Worm (Caenorhabditis elegans) whole organism, young adult: ENCODE measurements around the gene nhr-168.

Experiments
- ama-1 ChIP-seq, 3 experiments: fragments of 150-350 bp in 1 of 3; sonication (generic microtip) in 2 of 3; optimal IDR thresholded peaks; 2 replicates each; lab custom pipeline; 2014 to 2018; ENCODE audit warnings: missing biosample characterization in 2 of 3, missing genetic modification characterization in 2 of 3, missing genetic modification reagents in 2 of 3
- attf-3 ChIP-seq: fragments of 200-800 bp; sonication (Bioruptor generic); conservative IDR thresholded peaks from 2 replicates; pipeline ENCODE4 v1.3.6; 2022; ENCODE audit warnings: missing genetic modification reagents, missing genetic modification characterization, missing compliant biosample characterization
- ceh-58 ChIP-seq: fragments of 200-800 bp; sonication (Bioruptor generic); IDR thresholded peaks from 2 replicates; pipeline ENCODE4 v1.3.6; 2022; ENCODE audit warnings: missing genetic modification characterization, missing compliant biosample characterization
- die-1 ChIP-seq: sonication (generic microtip); optimal IDR thresholded peaks from 2 replicates; lab custom pipeline; 2016; ENCODE audit warnings: missing genotype, mild to moderate bottlenecking, missing genetic modification characterization, missing compliant biosample characterization
- ets-4 ChIP-seq: fragments of 200-800 bp; sonication (Bioruptor generic); optimal IDR thresholded peaks from 2 replicates; lab custom pipeline; 2018; ENCODE audit warnings: mild to moderate bottlenecking, missing genetic modification characterization, missing compliant biosample characterization
- hmg-1.2 ChIP-seq: fragments of 200-800 bp; sonication (Bioruptor generic); IDR thresholded peaks from 2 replicates; pipeline ENCODE4 v1.3.6; 2022; ENCODE audit warnings: missing genetic modification reagents, missing genetic modification characterization, missing compliant biosample characterization
- hsf-1 ChIP-seq: fragments of 200-800 bp; sonication (Bioruptor generic); IDR thresholded peaks from 2 replicates; pipeline ENCODE4 v1.3.6; 2022; ENCODE audit warnings: missing genetic modification reagents, missing genetic modification characterization, missing compliant biosample characterization
- madf-6 ChIP-seq: fragments of 200-800 bp; sonication (Bioruptor generic); IDR thresholded peaks from 2 replicates; pipeline ENCODE4 v1.3.6; 2022; ENCODE audit warnings: missing genetic modification reagents, missing genetic modification characterization, missing compliant biosample characterization
- mcd-1 ChIP-seq: fragments of 200-800 bp; sonication (Bioruptor generic); IDR thresholded peaks from 2 replicates; pipeline ENCODE4 v1.3.6; 2022; ENCODE audit warnings: missing genetic modification reagents, missing genetic modification characterization, missing compliant biosample characterization
- snpc-4 ChIP-seq, 5 experiments: fragments of 150-350 bp in 1 of 5; sonication (generic microtip) in 4 of 5; optimal IDR thresholded peaks; 2 replicates each; lab custom pipeline; 2014 to 2018; ENCODE audit warnings: missing genetic modification characterization in 5 of 5, missing biosample characterization in 3 of 5, antibody characterized with exemption in 2 of 5, mild to moderate bottlenecking in 2 of 5, missing compliant biosample characterization in 2 of 5, missing genotype in 2 of 5, moderate library complexity in 2 of 5, missing genetic modification reagents in 1 of 5
- ztf-3 ChIP-seq: fragments of 200-800 bp; sonication (Bioruptor generic); optimal IDR thresholded peaks from 2 replicates; lab custom pipeline; 2018; ENCODE audit warnings: mild to moderate bottlenecking, missing genetic modification characterization, missing compliant biosample characterization

ce11 chrV:13374532-13374931 is 40.9 kb upstream of the nhr-168 start:
- TF ChIP-seq die-1 (tag; lab: Kevin White, UChicago) = no peak
- no peak for TF ChIP-seq attf-3 (GFP tag; lab: Robert Waterston, UW)
- no peak; the same call in 1 of the 2 replicates for TF ChIP-seq hmg-1.2
- no peak for TF ChIP-seq madf-6
- TF ChIP-seq ama-1 (optimal IDR thresholded peaks at IDR 0.05; lab: Kevin White, UChicago) = no peak
- TF ChIP-seq ama-1 (GFP tag; optimal IDR thresholded peaks at IDR 0.05; lab: Kevin White, UChicago) = no peak
- no peak for TF ChIP-seq ets-4 (GFP tag; lab: Kevin White, UChicago)
- no peak for TF ChIP-seq snpc-4 (GFP tag; optimal IDR thresholded peaks at IDR 0.05; lab: Kevin White, UChicago)
- no peak for TF ChIP-seq snpc-4 (tag; optimal IDR thresholded peaks at IDR 0.05; lab: Kevin White, UChicago)
- TF ChIP-seq hsf-1 (GFP tag; lab: Robert Waterston, UW) = no peak
- TF ChIP-seq mcd-1 (GFP tag; lab: Robert Waterston, UW) = no peak
- no peak for TF ChIP-seq ceh-58 (GFP tag; lab: Robert Waterston, UW)
- TF ChIP-seq ztf-3 (GFP tag; lab: Kevin White, UChicago) = no peak
